Fruit fly (Drosophila melanogaster) whole organism, prepupa: ENCODE measurements around the gene CG17834.

Experiments
- CG11902 ChIP-seq: fragments of 200-800 bp; sonication (Bioruptor generic); optimal IDR thresholded peaks from 3 replicates; lab custom pipeline; 2016; ENCODE audit warnings: missing biosample characterization, missing genetic modification characterization
- CG1621 ChIP-seq: fragments of 200-800 bp; sonication (Bioruptor generic); optimal IDR thresholded peaks from 3 replicates; lab custom pipeline; 2018; ENCODE audit warnings: missing biosample characterization, mild to moderate bottlenecking, missing genetic modification characterization
- CG6808 ChIP-seq: fragments of 200-800 bp; sonication (Bioruptor generic); optimal IDR thresholded peaks from 3 replicates; lab custom pipeline; 2017; ENCODE audit warnings: missing biosample characterization, missing genetic modification characterization, mild to moderate bottlenecking, moderate library complexity, missing genetic modification reagents
- CG6854 ChIP-seq: fragments of 200-800 bp; sonication (Bioruptor generic); optimal IDR thresholded peaks from 2 replicates; lab custom pipeline; 2017; ENCODE audit warnings: missing biosample characterization, mild to moderate bottlenecking, missing genetic modification characterization
- Eip93F ChIP-seq: fragments of 200-800 bp; sonication (Bioruptor generic); optimal IDR thresholded peaks from 2 replicates; lab custom pipeline; 2016; ENCODE audit warnings: missing biosample characterization, mild to moderate bottlenecking, missing genetic modification characterization
- Hr4 ChIP-seq: fragments of 200-800 bp; sonication (Bioruptor generic); optimal IDR thresholded peaks from 3 replicates; lab custom pipeline; 2016; ENCODE audit warnings: missing biosample characterization, missing genetic modification characterization
- Lpt ChIP-seq: fragments of 200-800 bp; sonication (Bioruptor generic); optimal IDR thresholded peaks from 3 replicates; lab custom pipeline; 2016; ENCODE audit warnings: missing biosample characterization, missing genetic modification characterization
- Met ChIP-seq: fragments of 200-800 bp; sonication (Bioruptor generic); optimal IDR thresholded peaks from 3 replicates; lab custom pipeline; 2016; ENCODE audit warnings: missing biosample characterization, missing genetic modification characterization
- OdsH ChIP-seq: fragments of 200-800 bp; sonication (Bioruptor generic); optimal IDR thresholded peaks from 3 replicates; lab custom pipeline; 2016; ENCODE audit warnings: missing biosample characterization, missing genetic modification characterization
- acj6 ChIP-seq: fragments of 200-800 bp; sonication (Bioruptor generic); optimal IDR thresholded peaks from 3 replicates; lab custom pipeline; 2016; ENCODE audit warnings: missing biosample characterization, missing genetic modification characterization
- cyc ChIP-seq: fragments of 200-800 bp; sonication (Bioruptor generic); optimal IDR thresholded peaks from 3 replicates; lab custom pipeline; 2016; ENCODE audit warnings: missing biosample characterization, missing genetic modification characterization
- eg ChIP-seq: fragments of 200-800 bp; sonication (Bioruptor generic); IDR thresholded peaks from 3 replicates; pipeline ENCODE4 v1.3.6; 2022; ENCODE audit warnings: missing biosample characterization, missing genetic modification characterization
- salr ChIP-seq, 2 experiments: fragments of 200-800 bp; sonication (Bioruptor generic); optimal IDR thresholded peaks; 3 replicates each; lab custom pipeline; 2016 to 2018; ENCODE audit warnings: missing biosample characterization in 2 of 2, missing genetic modification characterization in 2 of 2, mild to moderate bottlenecking in 1 of 2
- spab ChIP-seq: fragments of 200-800 bp; sonication (Bioruptor generic); optimal IDR thresholded peaks from 2 replicates; lab custom pipeline; 2017; ENCODE audit warnings: missing biosample characterization, mild to moderate bottlenecking, missing genetic modification characterization, missing genetic modification reagents

DNA sequence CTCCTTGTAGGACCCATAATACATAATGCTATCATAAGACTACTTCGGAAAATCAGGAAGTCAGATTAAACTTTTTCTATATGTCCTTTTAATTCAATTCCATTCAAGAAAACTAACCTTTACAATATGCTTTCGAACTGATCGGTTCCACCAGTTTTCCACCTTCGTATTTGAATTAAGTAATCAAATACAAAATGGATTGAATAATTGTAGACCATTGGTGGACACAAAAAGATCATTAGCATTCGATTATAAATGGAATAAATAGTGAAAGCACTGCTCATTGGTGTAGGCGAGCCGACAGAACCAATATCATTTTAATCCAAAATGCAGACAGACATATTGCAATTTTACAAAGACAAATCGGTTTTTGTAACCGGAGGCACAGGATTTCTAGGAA, 9.6 kb upstream of the CG17834 start, which contains the start of gene Sgp:
- TF ChIP-seq salr (GFP tag; optimal IDR thresholded peaks at IDR 0.05; lab: Kevin White, UChicago) (no peak), Met (GFP tag; lab: Kevin White, UChicago) (no peak), eg (GFP tag; lab: Robert Waterston, UW) (no peak), Hr4 (GFP tag; lab: Kevin White, UChicago) (no peak), OdsH (GFP tag; lab: Kevin White, UChicago) (no peak), spab (no peak), Eip93F (GFP tag; lab: Kevin White, UChicago) (no peak), CG11902 (GFP tag; lab: Kevin White, UChicago) (no peak), acj6 (GFP tag; lab: Kevin White, UChicago) (no peak), CG1621 (tag; lab: Kevin White, UChicago) (no peak), CG6854 (GFP tag; lab: Kevin White, UChicago) (no peak), Lpt (GFP tag; lab: Kevin White, UChicago) (no peak), CG6808 (GFP tag; lab: Kevin White, UChicago) (no peak), cyc (GFP tag; lab: Kevin White, UChicago) (no peak)
